Worm (Caenorhabditis elegans): ENCODE data around the gene cyd-1.

- TF ChIP-seq him-1 (tag; optimal IDR thresholded peaks at IDR 0.05) (no peak), dao-5 (tag; optimal IDR thresholded peaks at IDR 0.05) (no peak), W03F9.2 (tag; optimal IDR thresholded peaks at IDR 0.05) (no peak)
These were observed 7.4 kb downstream of the cyd-1 start for ce11 chrII:12987799-12988198.
